Worm (Caenorhabditis elegans): ENCODE results near the gene EEED8.13.

Gene EEED8.13

DNA sequence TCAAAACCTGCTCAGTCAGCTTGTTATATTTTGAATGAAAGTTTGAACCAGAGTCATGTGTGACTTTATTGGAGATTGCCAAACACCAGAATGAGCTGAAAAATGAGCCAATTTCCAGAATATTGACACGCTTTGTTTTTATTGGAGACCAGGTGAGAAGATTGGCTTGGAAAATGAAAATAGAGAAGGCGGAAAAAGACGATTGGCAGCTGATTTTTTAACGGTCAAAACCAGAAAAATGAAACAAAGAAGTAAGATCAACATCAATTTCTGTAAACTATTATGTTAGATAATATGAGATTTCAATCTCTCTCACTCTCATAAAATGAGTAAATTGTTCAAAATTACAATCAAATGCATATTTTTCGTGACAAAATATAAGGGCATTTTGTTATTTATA, 20.7 kb upstream of the EEED8.13 start, which contains the start of gene srx-114:
Gene srx-114, minus strand, starts transcription at position 101 of the 400 bp plus-strand sequence.
- TF ChIP-seq gmeb-1 (tag; optimal IDR thresholded peaks at IDR 0.05), result no peak

- TF ChIP-seq C34F6.9 (tag; optimal IDR thresholded peaks at IDR 0.05), result peak; percentile 59
- TF ChIP-seq nhr-237 (tag; optimal IDR thresholded peaks at IDR 0.05), result no peak
- peak in 1 of 2 experiments; percentile 58 for TF ChIP-seq lsy-2 (tag; optimal IDR thresholded peaks at IDR 0.05)
- peak; percentile 5 for TF ChIP-seq lin-13 (GFP tag; optimal IDR thresholded peaks at IDR 0.05)
- TF ChIP-seq nhr-129 (tag; optimal IDR thresholded peaks at IDR 0.05), result peak; percentile 8
- peak; percentile 88 for TF ChIP-seq crh-2 (tag; optimal IDR thresholded peaks at IDR 0.05)
These were observed 17.3 kb upstream of the EEED8.13 start, which contains the start of the genes F07F6.4 and F07F6.2 for ce11 chrII:5429522-5430257. TSS of gene F07F6.4 (minus strand) at chrII:5429572. TSS of gene F07F6.2 (plus strand) at chrII:5430207.

- no peak for TF ChIP-seq Y55F3AM.14 (GFP tag; optimal IDR thresholded peaks at IDR 0.05)
- no peak for TF ChIP-seq nhr-237 (tag; optimal IDR thresholded peaks at IDR 0.05)
- no peak for TF ChIP-seq unc-55 (GFP tag; optimal IDR thresholded peaks at IDR 0.05)
- no peak for TF ChIP-seq elt-1 (tag; optimal IDR thresholded peaks at IDR 0.05)
- TF ChIP-seq blmp-1 (tag; optimal IDR thresholded peaks at IDR 0.05; ENCODE audit: insufficient read depth), result no peak
- no peak for TF ChIP-seq nhr-6 (tag; optimal IDR thresholded peaks at IDR 0.05)
- TF ChIP-seq sma-3 (GFP tag; optimal IDR thresholded peaks at IDR 0.05), result no peak
- no peak for TF ChIP-seq unc-62 (GFP tag; optimal IDR thresholded peaks at IDR 0.05)
- TF ChIP-seq sem-4 (tag; optimal IDR thresholded peaks at IDR 0.05), result no peak
- no peak for TF ChIP-seq egl-27 (tag; optimal IDR thresholded peaks at IDR 0.05)
- TF ChIP-seq dmd-4 (tag; optimal IDR thresholded peaks at IDR 0.05), result no peak
These were observed 14.1 kb upstream of the EEED8.13 start for ce11 chrII:5426470-5426869.

ce11 chrII:5426054-5426453, 13.7 kb upstream of the EEED8.13 start:
- TF ChIP-seq blmp-1 (tag; optimal IDR thresholded peaks at IDR 0.05; ENCODE audit: insufficient read depth) (no peak), lin-11 (tag; optimal IDR thresholded peaks at IDR 0.05) (no peak), lin-13 (GFP tag; optimal IDR thresholded peaks at IDR 0.05) (no peak), zag-1 (tag; optimal IDR thresholded peaks at IDR 0.05) (no peak), F13H6.1 (tag; optimal IDR thresholded peaks at IDR 0.05) (peak; percentile 38), nhr-25 (tag; optimal IDR thresholded peaks at IDR 0.05) (peak; percentile 69), mbf-1 (tag; optimal IDR thresholded peaks at IDR 0.05) (no peak), mdl-1 (tag; optimal IDR thresholded peaks at IDR 0.05) (no peak), lin-39 (tag; optimal IDR thresholded peaks at IDR 0.05) (no peak), nhr-21 (tag; optimal IDR thresholded peaks at IDR 0.05) (no peak), ceh-82 (tag; optimal IDR thresholded peaks at IDR 0.05) (no peak), Y55F3AM.14 (GFP tag; optimal IDR thresholded peaks at IDR 0.05) (no peak), nhr-23 (tag; optimal IDR thresholded peaks at IDR 0.05) (no peak), nhr-77 (tag; optimal IDR thresholded peaks at IDR 0.05) (no peak), unc-55 (GFP tag; optimal IDR thresholded peaks at IDR 0.05) (no peak), alr-1 (tag; optimal IDR thresholded peaks at IDR 0.05) (no peak), peb-1 (tag; optimal IDR thresholded peaks at IDR 0.05) (no peak), ama-1 (optimal IDR thresholded peaks at IDR 0.05) (peak; percentile 28), unc-62 (GFP tag; optimal IDR thresholded peaks at IDR 0.05) (no peak), ztf-4 (tag; optimal IDR thresholded peaks at IDR 0.05) (no peak), R02D3.7 (tag; optimal IDR thresholded peaks at IDR 0.05) (no peak), egl-27 (tag; optimal IDR thresholded peaks at IDR 0.05) (no peak), snpc-4 (tag; optimal IDR thresholded peaks at IDR 0.05) (no peak), ceh-16 (tag; optimal IDR thresholded peaks at IDR 0.05) (no peak), unc-39 (tag; optimal IDR thresholded peaks at IDR 0.05) (no peak), ztf-1 (GFP tag; conservative IDR thresholded peaks at IDR 0.05) (no peak), elt-1 (tag; optimal IDR thresholded peaks at IDR 0.05) (no peak), fos-1 (tag; optimal IDR thresholded peaks at IDR 0.05) (peak; percentile 63), C34F6.9 (tag; optimal IDR thresholded peaks at IDR 0.05) (peak; percentile 79), nhr-11 (tag; optimal IDR thresholded peaks at IDR 0.05) (no peak), crh-2 (tag; optimal IDR thresholded peaks at IDR 0.05) (peak; percentile 76), sma-9 (GFP tag; optimal IDR thresholded peaks at IDR 0.05) (peak; percentile 27), sma-9 (tag; optimal IDR thresholded peaks at IDR 0.05) (no peak), nhr-12 (tag; optimal IDR thresholded peaks at IDR 0.05) (no peak), nhr-129 (tag; optimal IDR thresholded peaks at IDR 0.05) (peak; percentile 92), ZK546.5 (tag; optimal IDR thresholded peaks at IDR 0.05) (no peak), lsy-2 (tag; optimal IDR thresholded peaks at IDR 0.05) (peak in 1 of 2 experiments; percentile 71), ztf-11 (tag; optimal IDR thresholded peaks at IDR 0.05) (no peak), nhr-6 (tag; optimal IDR thresholded peaks at IDR 0.05) (no peak), elt-3 (tag; optimal IDR thresholded peaks at IDR 0.05) (no peak)

Measured in whole organism, L2 larva.